Fruit fly (Drosophila melanogaster): ENCODE results near the gene Ilp1.

dm6 chr3L:9751625-9752024, 46.6 kb upstream of the Ilp1 start:
- TF ChIP-seq ttk (optimal IDR thresholded peaks at IDR 0.05) (no peak), Sin3A (optimal IDR thresholded peaks at IDR 0.05) (no peak), psq (optimal IDR thresholded peaks at IDR 0.05) (no peak), h (optimal IDR thresholded peaks at IDR 0.05) (no peak), insv (optimal IDR thresholded peaks at IDR 0.05) (no peak)

Measured in Kc167 (cell line).